Worm (Caenorhabditis elegans) whole organism, L3 larva: ENCODE results near the gene F26G1.11.
"Not testable (repeated sequence)": the region's sequence is repeated elsewhere in the genome, so short reads cannot be mapped to it uniquely, and the experiment has no call there.

Experiments used
- R02D3.7 ChIP-seq: fragments of 150-350 bp; optimal IDR thresholded peaks from 2 replicates; lab custom pipeline; 2014; ENCODE audit warnings: missing biosample characterization, missing genetic modification characterization
- ceh-9 ChIP-seq: sonication (generic microtip); optimal IDR thresholded peaks from 2 replicates; lab custom pipeline; 2018; ENCODE audit warnings: missing biosample characterization, missing genetic modification characterization
- elt-2 ChIP-seq: sonication (generic microtip); optimal IDR thresholded peaks from 2 replicates; lab custom pipeline; 2016; ENCODE audit warnings: missing genetic modification reagents, mild to moderate bottlenecking, missing genetic modification characterization, missing compliant biosample characterization
- nhr-25 ChIP-seq: sonication (generic microtip); optimal IDR thresholded peaks from 2 replicates; lab custom pipeline; 2017; ENCODE audit warnings: missing biosample characterization, missing genetic modification characterization
- pqm-1 ChIP-seq: fragments of 150-350 bp; optimal IDR thresholded peaks from 2 replicates; lab custom pipeline; 2017; ENCODE audit warnings: missing biosample characterization, missing genetic modification characterization, inconsistent platforms

Gene F26G1.11

ce11 chrII:4822610-4823009, 45.7 kb downstream of the F26G1.11 start:
- TF ChIP-seq pqm-1 (no peak), elt-2 (no peak)

- not testable (repeated sequence) for TF ChIP-seq R02D3.7 (tag; lab: Kevin White, UChicago); nhr-25 (tag; lab: Kevin White, UChicago); ceh-9
Observed at ce11 chrII:4825133-4825532, 48.2 kb downstream of the F26G1.11 start, which contains the start of the genes C33F10.8 and msp-40. TSS of gene C33F10.8 (minus strand) at chrII:4825233. TSS of gene msp-40 (plus strand) at chrII:4825414.
